Fruit fly (Drosophila melanogaster) whole organism, wandering third instar larva: ENCODE results near the gene alpha-Est9.

Experiments used
- CG9705 ChIP-seq: fragments of 200-800 bp; sonication (Bioruptor generic); optimal IDR thresholded peaks from 2 replicates; lab custom pipeline; 2018; ENCODE audit warnings: missing biosample characterization, mild to moderate bottlenecking, missing genetic modification characterization
- Dfd ChIP-seq: fragments of >200 bp; optimal IDR thresholded peaks from 2 replicates; lab custom pipeline; 2017; ENCODE audit warnings: missing biosample characterization, missing genetic modification characterization
- Dif ChIP-seq: fragments of 200-275, 200-300 bp; sonication (Bioruptor generic); optimal IDR thresholded peaks from 2 replicates; lab custom pipeline; 2018; ENCODE audit warnings: missing biosample characterization, missing genetic modification characterization; ENCODE audit not compliant: partially characterized antibody
- Hr78 ChIP-seq: fragments of >200 bp; optimal IDR thresholded peaks from 2 replicates; lab custom pipeline; 2017; ENCODE audit warnings: missing biosample characterization, missing genetic modification characterization
- OdsH ChIP-seq: fragments of 200-800 bp; sonication (Bioruptor generic); optimal IDR thresholded peaks from 2 replicates; lab custom pipeline; 2016; ENCODE audit warnings: missing biosample characterization, mild to moderate bottlenecking, missing genetic modification characterization
- Vsx2 ChIP-seq: fragments of 200-300, 225-300 bp; sonication (Bioruptor generic); optimal IDR thresholded peaks from 2 replicates; lab custom pipeline; 2018; ENCODE audit warnings: missing biosample characterization, missing genetic modification characterization; ENCODE audit not compliant: partially characterized antibody
- dsf ChIP-seq: sonication (Bioruptor generic); optimal IDR thresholded peaks from 2 replicates; lab custom pipeline; 2016; ENCODE audit warnings: missing biosample characterization, missing genetic modification characterization, borderline replicate concordance
- h ChIP-seq: fragments of 200-800 bp; sonication (Bioruptor generic); optimal IDR thresholded peaks from 3 replicates; lab custom pipeline; 2016; ENCODE audit warnings: missing biosample characterization, mild to moderate bottlenecking, missing genetic modification characterization
- pan ChIP-seq: fragments of >200 bp; optimal IDR thresholded peaks from 2 replicates; lab custom pipeline; 2017

DNA sequence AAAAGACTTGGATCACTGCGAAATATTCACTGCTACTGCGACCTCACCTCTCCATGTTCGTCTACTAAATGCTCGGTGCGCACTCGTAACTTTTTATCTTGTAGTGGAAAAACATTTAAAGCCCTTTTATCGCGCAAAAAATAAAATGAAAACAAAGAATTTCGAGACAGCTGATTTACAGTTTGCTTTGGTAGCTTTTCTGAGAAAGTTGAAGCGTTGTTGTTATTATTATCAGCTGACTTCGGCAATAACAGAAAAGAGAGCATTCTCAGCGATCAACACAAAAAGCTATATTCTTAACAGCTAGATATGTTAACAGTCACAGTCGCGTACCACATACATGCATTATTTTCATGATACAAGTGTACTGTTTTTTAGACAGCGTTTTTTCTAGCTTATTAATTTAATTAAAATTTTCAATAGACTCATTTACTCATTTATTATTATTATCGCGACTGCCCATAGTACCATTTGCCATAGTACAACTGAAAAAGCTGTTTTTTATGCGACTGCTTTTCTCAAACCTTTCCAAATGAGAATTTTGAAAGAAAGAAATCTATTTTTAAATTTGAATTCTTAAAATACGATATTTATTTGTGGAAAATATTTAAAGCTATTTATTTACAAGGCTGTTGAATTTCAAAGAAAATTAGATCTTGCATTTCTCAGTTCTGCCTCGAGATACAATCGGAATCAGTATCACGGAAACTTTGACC, 36.4 kb upstream of the alpha-Est9 start, which contains the start of the genes alpha-Est3 and alpha-Est2:
- TF ChIP-seq Dfd (GFP tag; lab: Kevin White, UChicago) (no peak), OdsH (GFP tag; lab: Kevin White, UChicago) (no peak), h (GFP tag; lab: Kevin White, UChicago) (no peak), Hr78 (GFP tag; lab: Kevin White, UChicago) (no peak), pan (lab: Kevin White, UChicago) (no peak), CG9705 (no peak), Vsx2 (GFP tag; lab: Kevin White, UChicago) (no peak), Dif (GFP tag; lab: Kevin White, UChicago) (no peak), dsf (GFP tag; lab: Kevin White, UChicago) (no peak)
